Worm (Caenorhabditis elegans) whole organism, young adult: ENCODE results near the gene clec-199.

ENCODE experiments used
- B0035.1 ChIP-seq: sonication (generic microtip); optimal IDR thresholded peaks from 2 replicates; lab custom pipeline; 2016; ENCODE audit warnings: missing genetic modification characterization, mild to moderate bottlenecking, missing compliant biosample characterization, missing genotype, missing genetic modification reagents
- B0336.3 ChIP-seq: fragments of 200-800 bp; sonication (Bioruptor generic); IDR thresholded peaks from 2 replicates; pipeline ENCODE4 v1.3.6; 2022; ENCODE audit warnings: missing genetic modification characterization, missing compliant biosample characterization
- C06A6.2 ChIP-seq: fragments of 200-800 bp; sonication (Bioruptor generic); conservative IDR thresholded peaks from 2 replicates; pipeline ENCODE4 v1.3.6; 2022; ENCODE audit warnings: missing genetic modification characterization, missing compliant biosample characterization
- F37B4.10 ChIP-seq: fragments of 200-800 bp; sonication (Bioruptor generic); IDR thresholded peaks from 2 replicates; pipeline ENCODE4 v1.3.6; 2022; ENCODE audit warnings: missing genetic modification characterization, missing compliant biosample characterization
- F39B2.1 ChIP-seq: fragments of 200-800 bp; sonication (Bioruptor generic); IDR thresholded peaks from 2 replicates; pipeline ENCODE4 v1.3.6; 2022; ENCODE audit warnings: missing genetic modification reagents, missing genetic modification characterization, missing compliant biosample characterization
- F49E8.2 ChIP-seq: sonication (generic microtip); optimal IDR thresholded peaks from 3 replicates; lab custom pipeline; 2017; ENCODE audit warnings: missing genetic modification characterization, mild to moderate bottlenecking, missing compliant biosample characterization, antibody characterized with exemption, moderate library complexity; ENCODE audit not compliant: insufficient read depth
- F57A8.1 ChIP-seq: fragments of 200-800 bp; sonication (Bioruptor generic); optimal IDR thresholded peaks from 2 replicates; lab custom pipeline; 2018; ENCODE audit warnings: mild to moderate bottlenecking, missing genetic modification characterization, moderate library complexity, missing compliant biosample characterization
- Y56A3A.18 ChIP-seq: fragments of 200-800 bp; sonication (Bioruptor generic); IDR thresholded peaks from 2 replicates; pipeline ENCODE4 v1.3.6; 2022; ENCODE audit warnings: missing genetic modification reagents, missing genetic modification characterization, missing compliant biosample characterization
- Y67H2A.10 ChIP-seq: fragments of 200-800 bp; sonication (Bioruptor generic); conservative IDR thresholded peaks from 2 replicates; pipeline ENCODE4 v1.3.6; 2022; ENCODE audit warnings: missing genetic modification reagents, missing genetic modification characterization, missing compliant biosample characterization
- akir-1 ChIP-seq: fragments of 200-800 bp; sonication (Bioruptor generic); optimal IDR thresholded peaks from 2 replicates; lab custom pipeline; 2018; ENCODE audit warnings: mild to moderate bottlenecking, missing genetic modification characterization, moderate library complexity, missing compliant biosample characterization
- aptf-2 ChIP-seq: fragments of 200-800 bp; sonication (Bioruptor generic); conservative IDR thresholded peaks from 2 replicates; pipeline ENCODE4 v1.3.6; 2022; ENCODE audit warnings: missing genetic modification reagents, missing genetic modification characterization, missing compliant biosample characterization
- attf-5 ChIP-seq: fragments of 200-800 bp; sonication (Bioruptor generic); optimal IDR thresholded peaks from 2 replicates; lab custom pipeline; 2018; ENCODE audit warnings: mild to moderate bottlenecking, missing genetic modification characterization, missing compliant biosample characterization
- attf-6 ChIP-seq: fragments of 200-800 bp; sonication (Bioruptor generic); IDR thresholded peaks from 2 replicates; pipeline ENCODE4 v1.3.6; 2022; ENCODE audit warnings: missing genetic modification reagents, missing genetic modification characterization, missing compliant biosample characterization
- ccch-3 ChIP-seq: fragments of 200-800 bp; sonication (Bioruptor generic); optimal IDR thresholded peaks from 2 replicates; lab custom pipeline; 2018; ENCODE audit warnings: mild to moderate bottlenecking, missing genetic modification characterization, missing compliant biosample characterization
- ceh-27 ChIP-seq: fragments of 200-800 bp; sonication (Bioruptor generic); optimal IDR thresholded peaks from 2 replicates; lab custom pipeline; 2018; ENCODE audit warnings: mild to moderate bottlenecking, missing genetic modification characterization, moderate library complexity, missing compliant biosample characterization
- ceh-58 ChIP-seq: fragments of 200-800 bp; sonication (Bioruptor generic); IDR thresholded peaks from 2 replicates; pipeline ENCODE4 v1.3.6; 2022; ENCODE audit warnings: missing genetic modification characterization, missing compliant biosample characterization
- ceh-91 ChIP-seq: fragments of 200-800 bp; sonication (Bioruptor generic); IDR thresholded peaks from 2 replicates; pipeline ENCODE4 v1.3.6; 2022; ENCODE audit warnings: missing genetic modification reagents, missing genetic modification characterization, missing compliant biosample characterization
- die-1 ChIP-seq: sonication (generic microtip); optimal IDR thresholded peaks from 2 replicates; lab custom pipeline; 2016; ENCODE audit warnings: missing genotype, mild to moderate bottlenecking, missing genetic modification characterization, missing compliant biosample characterization
- dox-1 ChIP-seq: fragments of 200-800 bp; sonication (Bioruptor generic); IDR thresholded peaks from 2 replicates; pipeline ENCODE4 v1.3.6; 2022; ENCODE audit warnings: missing genetic modification reagents, missing genetic modification characterization, missing compliant biosample characterization
- efl-1 ChIP-seq: fragments of 150-350 bp; optimal IDR thresholded peaks from 2 replicates; lab custom pipeline; 2014; ENCODE audit warnings: missing biosample characterization, missing genetic modification reagents, missing genetic modification characterization
- fkh-3 ChIP-seq: sonication (generic microtip); optimal IDR thresholded peaks from 2 replicates; lab custom pipeline; 2016; ENCODE audit warnings: mild to moderate bottlenecking, missing genetic modification characterization, missing compliant biosample characterization
- him-1 ChIP-seq: sonication (generic microtip); optimal IDR thresholded peaks from 2 replicates; lab custom pipeline; 2016; ENCODE audit warnings: missing genotype, missing genetic modification reagents, missing genetic modification characterization, missing compliant biosample characterization
- hmg-1.2 ChIP-seq: fragments of 200-800 bp; sonication (Bioruptor generic); IDR thresholded peaks from 2 replicates; pipeline ENCODE4 v1.3.6; 2022; ENCODE audit warnings: missing genetic modification reagents, missing genetic modification characterization, missing compliant biosample characterization
- hmg-20 ChIP-seq: fragments of 200-800 bp; sonication (Bioruptor generic); IDR thresholded peaks from 2 replicates; pipeline ENCODE4 v1.3.6; 2022; ENCODE audit warnings: missing genetic modification reagents, missing genetic modification characterization, missing compliant biosample characterization
- lin-26 ChIP-seq: fragments of 200-800 bp; sonication (Bioruptor generic); IDR thresholded peaks from 2 replicates; pipeline ENCODE4 v1.3.6; 2022; ENCODE audit warnings: missing genetic modification reagents, missing genetic modification characterization, missing compliant biosample characterization
- lin-54 ChIP-seq: fragments of 200-800 bp; sonication (Bioruptor generic); optimal IDR thresholded peaks from 2 replicates; lab custom pipeline; 2018; ENCODE audit warnings: mild to moderate bottlenecking, missing genetic modification characterization, missing compliant biosample characterization
- lsl-1 ChIP-seq: fragments of 200-800 bp; sonication (Bioruptor generic); optimal IDR thresholded peaks from 2 replicates; lab custom pipeline; 2018; ENCODE audit warnings: mild to moderate bottlenecking, missing genetic modification characterization, moderate library complexity, missing compliant biosample characterization
- madf-10 ChIP-seq: sonication (generic microtip); optimal IDR thresholded peaks from 2 replicates; lab custom pipeline; 2016; ENCODE audit warnings: mild to moderate bottlenecking, missing genetic modification characterization, missing compliant biosample characterization
- madf-6 ChIP-seq: fragments of 200-800 bp; sonication (Bioruptor generic); IDR thresholded peaks from 2 replicates; pipeline ENCODE4 v1.3.6; 2022; ENCODE audit warnings: missing genetic modification reagents, missing genetic modification characterization, missing compliant biosample characterization
- mcd-1 ChIP-seq: fragments of 200-800 bp; sonication (Bioruptor generic); IDR thresholded peaks from 2 replicates; pipeline ENCODE4 v1.3.6; 2022; ENCODE audit warnings: missing genetic modification reagents, missing genetic modification characterization, missing compliant biosample characterization
- nfya-2 ChIP-seq: fragments of 200-800 bp; sonication (Bioruptor generic); IDR thresholded peaks from 2 replicates; pipeline ENCODE4 v1.3.6; 2022; ENCODE audit warnings: missing genetic modification reagents, missing genetic modification characterization, missing compliant biosample characterization
- nfyb-1 ChIP-seq: fragments of 200-800 bp; sonication (Bioruptor generic); IDR thresholded peaks from 2 replicates; pipeline ENCODE4 v1.3.6; 2022; ENCODE audit warnings: missing genetic modification reagents, missing genetic modification characterization, missing compliant biosample characterization
- pbrm-1 ChIP-seq: fragments of 200-800 bp; sonication (Bioruptor generic); IDR thresholded peaks from 2 replicates; pipeline ENCODE4 v1.3.6; 2022; ENCODE audit warnings: missing genetic modification reagents, missing genetic modification characterization, missing compliant biosample characterization
- pha-4 ChIP-seq: fragments of 150-350 bp; sonication (generic microtip); optimal IDR thresholded peaks from 2 replicates; lab custom pipeline; 2014; ENCODE audit warnings: missing biosample characterization, missing genetic modification reagents, missing genetic modification characterization
- sdz-38 ChIP-seq: sonication (generic microtip); optimal IDR thresholded peaks from 2 replicates; lab custom pipeline; 2016; ENCODE audit warnings: missing genotype, missing genetic modification characterization, missing compliant biosample characterization
- snpc-1.3 ChIP-seq: sonication (generic microtip); optimal IDR thresholded peaks from 2 replicates; lab custom pipeline; 2017; ENCODE audit warnings: missing genetic modification characterization, mild to moderate bottlenecking, missing compliant biosample characterization, antibody characterized with exemption, moderate library complexity, missing genotype, missing genetic modification reagents; ENCODE audit not compliant: insufficient read depth
- tbp1 ChIP-seq: fragments of 200-800 bp; sonication (Bioruptor generic); optimal IDR thresholded peaks from 2 replicates; lab custom pipeline; 2018; ENCODE audit warnings: mild to moderate bottlenecking, missing genetic modification characterization, missing compliant biosample characterization
- tbx-9 ChIP-seq: sonication (generic microtip); optimal IDR thresholded peaks from 2 replicates; lab custom pipeline; 2016; ENCODE audit warnings: borderline replicate concordance, missing genetic modification characterization, inconsistent platforms, missing compliant biosample characterization
- tlf-1 ChIP-seq: fragments of 200-800 bp; sonication (Bioruptor generic); optimal IDR thresholded peaks from 2 replicates; lab custom pipeline; 2018; ENCODE audit warnings: mild to moderate bottlenecking, missing genetic modification characterization, missing compliant biosample characterization
- unc-130 ChIP-seq: sonication (generic microtip); optimal IDR thresholded peaks from 2 replicates; lab custom pipeline; 2016; ENCODE audit warnings: missing genetic modification reagents, missing genetic modification characterization, missing compliant biosample characterization
- unc-62 ChIP-seq: fragments of 150-350 bp; optimal IDR thresholded peaks from 2 replicates; lab custom pipeline; 2014; ENCODE audit warnings: missing biosample characterization, missing genetic modification reagents, missing genetic modification characterization
- xnd-1 ChIP-seq: sonication (generic microtip); optimal IDR thresholded peaks from 2 replicates; lab custom pipeline; 2016; ENCODE audit warnings: missing genotype, missing genetic modification reagents, missing genetic modification characterization, missing compliant biosample characterization
- zfh-2 ChIP-seq: fragments of 200-800 bp; sonication (Bioruptor generic); conservative IDR thresholded peaks from 2 replicates; pipeline ENCODE4 v1.3.6; 2022; ENCODE audit warnings: missing genetic modification reagents, missing genetic modification characterization, missing compliant biosample characterization

Gene clec-199

DNA sequence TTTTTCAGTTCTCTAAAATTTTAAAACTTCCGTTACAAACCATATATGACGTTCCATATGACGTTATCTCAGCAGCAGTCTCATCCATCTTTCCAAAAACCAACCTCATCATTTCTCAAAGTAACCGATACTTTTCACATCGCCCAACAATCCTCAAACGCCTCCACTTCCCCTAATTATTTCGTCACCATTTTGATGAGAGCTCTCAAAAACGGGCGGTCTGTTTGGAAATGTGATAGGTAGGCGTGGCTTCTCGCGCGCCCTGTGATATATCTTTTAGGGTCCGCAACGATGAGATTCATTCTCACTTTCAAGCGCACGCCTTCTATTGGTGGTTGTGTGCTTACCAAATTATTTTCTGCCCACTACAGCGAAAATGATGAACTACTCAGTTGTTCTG is 16.6 kb downstream of the clec-199 start, which contains the start of gene trh-1:
trh-1 (plus strand) TSS at position 301 of the 400 bp plus-strand sequence.
- TF ChIP-seq snpc-1.3, result no peak
- TF ChIP-seq Y67H2A.10 (GFP tag; lab: Robert Waterston, UW), result no peak
- TF ChIP-seq nfya-2 (GFP tag; lab: Robert Waterston, UW), result no peak
- TF ChIP-seq lin-26 (GFP tag; lab: Robert Waterston, UW), result no peak
- no peak for TF ChIP-seq him-1 (tag; lab: Kevin White, UChicago)
- no peak for TF ChIP-seq aptf-2 (GFP tag; lab: Robert Waterston, UW)
- no peak for TF ChIP-seq lin-54 (GFP tag; lab: Kevin White, UChicago)
- TF ChIP-seq nfyb-1 (GFP tag; lab: Robert Waterston, UW), result no peak
- TF ChIP-seq pbrm-1 (GFP tag; lab: Robert Waterston, UW), result no peak
- no peak for TF ChIP-seq C06A6.2
- TF ChIP-seq ceh-58 (GFP tag; lab: Robert Waterston, UW), result no peak
- no peak for TF ChIP-seq pha-4 (tag; lab: Kevin White, UChicago)
- no peak for TF ChIP-seq efl-1 (GFP tag; lab: Kevin White, UChicago)
- TF ChIP-seq akir-1 (GFP tag; lab: Kevin White, UChicago), result no peak
- TF ChIP-seq unc-62 (GFP tag; lab: Kevin White, UChicago), result no peak
- TF ChIP-seq xnd-1 (tag; lab: Kevin White, UChicago), result no peak
- no peak for TF ChIP-seq hmg-1.2 (GFP tag; lab: Robert Waterston, UW)

- TF ChIP-seq unc-130 (GFP tag; lab: Kevin White, UChicago) (no peak), B0336.3 (no peak), F57A8.1 (GFP tag; lab: Kevin White, UChicago) (no peak)
- TF ChIP-seq, all 124 proteins: peak for 0
These were observed 19.8 kb downstream of the clec-199 start, which contains the start of gene C30H6.5 for ce11 chrIV:17371469-17371868. TSS of gene C30H6.5 (plus strand) at chrIV:17371769.

- no peak for TF ChIP-seq lin-26 (GFP tag; lab: Robert Waterston, UW)
- TF ChIP-seq ceh-27 (GFP tag; lab: Kevin White, UChicago), result no peak
- TF ChIP-seq aptf-2 (GFP tag; lab: Robert Waterston, UW), result no peak
- TF ChIP-seq Y56A3A.18 (GFP tag; lab: Robert Waterston, UW), result no peak
- no peak for TF ChIP-seq nfyb-1 (GFP tag; lab: Robert Waterston, UW)
- TF ChIP-seq hmg-20, result no peak
- no peak for TF ChIP-seq die-1 (tag; lab: Kevin White, UChicago)
- no peak for TF ChIP-seq B0035.1 (tag; lab: Kevin White, UChicago)
- no peak for TF ChIP-seq tbx-9 (tag; lab: Kevin White, UChicago)
- no peak for TF ChIP-seq fkh-3 (tag; lab: Kevin White, UChicago)
- no peak for TF ChIP-seq tbp1 (GFP tag; lab: Kevin White, UChicago)
- TF ChIP-seq, all 124 proteins: peak for 0
These were observed 24.4 kb downstream of the clec-199 start, which contains the start of gene haf-1 for ce11 chrIV:17376127-17376526. TSS of gene haf-1 (plus strand) at chrIV:17376427.

DNA sequence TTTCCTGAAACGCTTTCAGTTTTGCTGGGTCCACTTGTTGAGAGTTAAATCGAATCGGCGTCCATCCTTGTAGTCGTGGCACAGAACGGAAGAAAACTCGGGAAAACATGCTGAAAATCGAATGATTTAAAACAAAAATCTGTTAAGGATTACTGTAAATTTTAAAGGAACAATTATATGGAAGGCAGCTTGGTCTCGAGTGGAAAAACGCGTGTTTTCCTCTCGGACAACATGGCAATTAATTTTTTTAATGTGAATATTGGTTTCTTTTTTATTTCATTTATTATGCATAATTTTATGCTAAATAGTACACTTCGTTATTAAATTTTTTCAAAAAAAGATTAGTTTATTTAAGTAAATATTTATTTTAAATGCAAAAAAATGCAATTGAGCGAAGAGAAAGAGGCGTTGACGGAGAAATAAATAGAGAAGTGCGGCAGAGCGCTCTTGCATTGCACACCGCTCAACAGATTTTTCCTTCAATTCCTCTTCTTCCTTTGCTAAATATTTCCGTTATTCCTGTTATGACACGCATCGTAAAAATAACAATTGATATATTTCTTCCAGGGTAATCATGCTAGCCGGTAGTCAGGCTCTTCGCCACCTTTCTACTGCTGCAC is 28.5 kb downstream of the clec-199 start, which contains the start of the genes C30H6.9 and dlat-2:
C30H6.9 (minus strand) TSS at position 110 of the 620 bp plus-strand sequence.
dlat-2 (plus strand) TSS at position 566 of the 620 bp plus-strand sequence.
- TF ChIP-seq F37B4.10 (GFP tag; lab: Robert Waterston, UW) (no peak), zfh-2 (GFP tag; lab: Robert Waterston, UW) (no peak), madf-10 (no peak), lin-54 (GFP tag; lab: Kevin White, UChicago) (peak; percentile 3), ceh-91 (GFP tag; lab: Robert Waterston, UW) (no peak), ccch-3 (no peak), dox-1 (peak; percentile 44; the same call in 1 of the 2 replicates), sdz-38 (no peak), lsl-1 (GFP tag; lab: Kevin White, UChicago) (peak; percentile 73), F39B2.1 (GFP tag; lab: Robert Waterston, UW) (no peak), F49E8.2 (tag; lab: Kevin White, UChicago) (no peak), mcd-1 (GFP tag; lab: Robert Waterston, UW) (peak; percentile 77), attf-6 (GFP tag; lab: Robert Waterston, UW) (peak; percentile 65; the same call in 1 of the 2 replicates), tlf-1 (GFP tag; lab: Kevin White, UChicago) (no peak), tbx-9 (tag; lab: Kevin White, UChicago) (no peak), madf-6 (GFP tag; lab: Robert Waterston, UW) (peak; percentile 62), attf-5 (GFP tag; lab: Kevin White, UChicago) (peak; percentile 32)
